Worm (Caenorhabditis elegans) whole organism, L4 larva: Measurements from ENCODE around the gene T28D6.4.

Source experiments
- D1046.2 ChIP-seq: fragments of 200-800 bp; sonication (Bioruptor generic); IDR thresholded peaks from 2 replicates; pipeline ENCODE4 v1.3.6; 2022; ENCODE audit warnings: missing genetic modification characterization, missing compliant biosample characterization
- F37D6.2 ChIP-seq: sonication (generic microtip); optimal IDR thresholded peaks from 2 replicates; lab custom pipeline; 2016; ENCODE audit warnings: mild to moderate bottlenecking, missing genetic modification characterization, missing compliant biosample characterization
- F44E2.7 ChIP-seq: fragments of 200-800 bp; sonication (Bioruptor generic); IDR thresholded peaks from 2 replicates; pipeline ENCODE4 v2.1.2; 2022; ENCODE audit warnings: missing genetic modification characterization, missing compliant biosample characterization
- F49E8.2 ChIP-seq: sonication (generic microtip); optimal IDR thresholded peaks from 2 replicates; lab custom pipeline; 2016; ENCODE audit warnings: missing compliant biosample characterization, mild to moderate bottlenecking, missing genetic modification characterization, borderline replicate concordance
- Y105C5A.15 ChIP-seq: fragments of 200-800 bp; sonication (Bioruptor generic); IDR thresholded peaks from 2 replicates; pipeline ENCODE4 v1.3.6; 2022; ENCODE audit warnings: missing genetic modification characterization, missing compliant biosample characterization
- Y48G9A.11 ChIP-seq: fragments of 200-800 bp; sonication (Bioruptor generic); IDR thresholded peaks from 2 replicates; pipeline ENCODE4 v1.3.6; 2022; ENCODE audit warnings: missing genetic modification reagents, missing genetic modification characterization, missing compliant biosample characterization
- Y5F2A.4 ChIP-seq: fragments of 200-800 bp; sonication (Bioruptor generic); optimal IDR thresholded peaks from 2 replicates; lab custom pipeline; 2018; ENCODE audit warnings: mild to moderate bottlenecking, missing genetic modification characterization, missing compliant biosample characterization
- ZK546.5 ChIP-seq, 2 experiments: sonication (generic microtip); optimal IDR thresholded peaks; 2 replicates each; lab custom pipeline; 2017; ENCODE audit warnings: missing biosample characterization in 2 of 2, missing genetic modification characterization in 2 of 2
- aha-1 ChIP-seq: fragments of 150-350 bp; peaks from one replicate; lab custom pipeline; 2014; ENCODE audit warnings: missing biosample characterization, missing genetic modification characterization
- attf-4 ChIP-seq: sonication (generic microtip); optimal IDR thresholded peaks from 3 replicates; lab custom pipeline; 2017; ENCODE audit warnings: missing biosample characterization, missing genetic modification characterization
- ceh-20 ChIP-seq: fragments of 200-800 bp; sonication (Bioruptor generic); IDR thresholded peaks from 2 replicates; pipeline ENCODE4 v1.3.6; 2022; ENCODE audit warnings: missing genetic modification reagents, missing genetic modification characterization, missing compliant biosample characterization
- ceh-28 ChIP-seq: fragments of 150-350 bp; optimal IDR thresholded peaks from 2 replicates; lab custom pipeline; 2014; ENCODE audit warnings: missing biosample characterization, missing genetic modification reagents, missing genetic modification characterization
- ces-1 ChIP-seq: fragments of 150-350 bp; sonication (generic microtip); optimal IDR thresholded peaks from 4 replicates; lab custom pipeline; 2014; ENCODE audit warnings: missing biosample characterization, missing genetic modification reagents, missing genetic modification characterization
- daf-12 ChIP-seq: fragments of 150-350 bp; optimal IDR thresholded peaks from 2 replicates; lab custom pipeline; 2014; ENCODE audit warnings: missing biosample characterization, missing genetic modification reagents, missing genetic modification characterization
- daf-16 ChIP-seq, 3 experiments: sonication (generic microtip); optimal IDR thresholded peaks; 2 replicates each; lab custom pipeline; 2016 to 2017; ENCODE audit warnings: missing genetic modification characterization in 3 of 3, missing genetic modification reagents in 3 of 3, mild to moderate bottlenecking in 2 of 3, missing compliant biosample characterization in 2 of 3, missing biosample characterization in 1 of 3, moderate library complexity in 1 of 3
- daf-19 ChIP-seq: fragments of 200-800 bp; sonication (Bioruptor generic); conservative IDR thresholded peaks from 2 replicates; pipeline ENCODE4 v1.3.6; 2022; ENCODE audit warnings: missing genetic modification characterization, missing compliant biosample characterization
- dpl-1 ChIP-seq: fragments of 150-350 bp; optimal IDR thresholded peaks from 2 replicates; lab custom pipeline; 2014; ENCODE audit warnings: missing biosample characterization, missing genetic modification reagents, missing genetic modification characterization
- hmg-1.1 ChIP-seq: fragments of 200-800 bp; sonication (Bioruptor generic); IDR thresholded peaks from 2 replicates; pipeline ENCODE4 v1.3.6; 2022; ENCODE audit warnings: missing genetic modification reagents, missing genetic modification characterization, missing compliant biosample characterization
- jun-1 ChIP-seq: fragments of 150-350 bp; optimal IDR thresholded peaks from 2 replicates; lab custom pipeline; 2014; ENCODE audit warnings: missing biosample characterization, missing genetic modification reagents, missing genetic modification characterization
- lin-13 ChIP-seq: fragments of 150-350 bp; optimal IDR thresholded peaks from 2 replicates; lab custom pipeline; 2014; ENCODE audit warnings: missing biosample characterization, missing genetic modification reagents, missing genetic modification characterization
- lin-38 ChIP-seq: fragments of 200-800 bp; sonication (Bioruptor generic); IDR thresholded peaks from 2 replicates; pipeline ENCODE4 v1.3.6; 2022; ENCODE audit warnings: missing genetic modification reagents, missing genetic modification characterization, missing compliant biosample characterization
- lin-39 ChIP-seq: fragments of 150-350 bp; optimal IDR thresholded peaks from 2 replicates; lab custom pipeline; 2014; ENCODE audit warnings: missing biosample characterization, missing genetic modification reagents, missing genetic modification characterization
- lsy-2 ChIP-seq, 2 experiments: fragments of 150-350 bp in 1 of 2; sonication (generic microtip) in 1 of 2; optimal IDR thresholded peaks; 2 replicates each; lab custom pipeline; 2014 to 2017; ENCODE audit warnings: missing biosample characterization in 2 of 2, missing genetic modification characterization in 2 of 2
- mdl-1 ChIP-seq, 2 experiments: fragments of 150-350 bp in 1 of 2; sonication (generic microtip) in 1 of 2; optimal IDR thresholded peaks; 2 replicates each; lab custom pipeline; 2014 to 2017; ENCODE audit warnings: missing biosample characterization in 2 of 2, missing genetic modification characterization in 2 of 2
- mes-2 ChIP-seq: sonication (generic microtip); optimal IDR thresholded peaks from 2 replicates; lab custom pipeline; 2016; ENCODE audit warnings: missing genotype, mild to moderate bottlenecking, missing genetic modification characterization, missing compliant biosample characterization; ENCODE audit not compliant: poor library complexity, severe bottlenecking
- nhr-10 ChIP-seq: fragments of 150-350 bp; optimal IDR thresholded peaks from 2 replicates; lab custom pipeline; 2014; ENCODE audit warnings: missing biosample characterization, missing genetic modification characterization
- nhr-11 ChIP-seq: fragments of 150-350 bp; optimal IDR thresholded peaks from 2 replicates; lab custom pipeline; 2014; ENCODE audit warnings: missing biosample characterization, missing genetic modification characterization
- nhr-28 ChIP-seq: fragments of 150-350 bp; optimal IDR thresholded peaks from 2 replicates; lab custom pipeline; 2014; ENCODE audit warnings: missing biosample characterization, missing genetic modification characterization
- nhr-41 ChIP-seq: fragments of 200-800 bp; sonication (Bioruptor generic); IDR thresholded peaks from 2 replicates; pipeline ENCODE4 v1.3.6; 2022; ENCODE audit warnings: missing genetic modification reagents, missing genetic modification characterization, missing compliant biosample characterization
- nhr-42 ChIP-seq: fragments of 200-800 bp; sonication (Bioruptor generic); IDR thresholded peaks from 2 replicates; pipeline ENCODE4 v1.3.6; 2022; ENCODE audit warnings: missing genetic modification characterization, missing compliant biosample characterization
- nhr-6 ChIP-seq: fragments of 150-350 bp; optimal IDR thresholded peaks from 2 replicates; lab custom pipeline; 2014; ENCODE audit warnings: missing biosample characterization, missing genetic modification characterization
- nhr-77 ChIP-seq: fragments of 150-350 bp; optimal IDR thresholded peaks from 2 replicates; lab custom pipeline; 2014; ENCODE audit warnings: missing biosample characterization, missing genetic modification characterization
- pha-4 ChIP-seq, 2 experiments: fragments of 150-350 bp in 1 of 2; fragments of 200-800 bp in 1 of 2; sonication (Bioruptor generic) in 1 of 2; IDR thresholded peaks in 1 of 2; optimal IDR thresholded peaks in 1 of 2; 2 replicates each; pipeline versions ENCODE4 v1.3.6 to Lab custom; 2014 to 2022; ENCODE audit warnings: missing genetic modification characterization in 2 of 2, missing genetic modification reagents in 2 of 2, missing biosample characterization in 1 of 2, missing compliant biosample characterization in 1 of 2
- php-3 ChIP-seq: fragments of 200-800 bp; sonication (Bioruptor generic); IDR thresholded peaks from 2 replicates; pipeline ENCODE4 v1.3.6; 2022; ENCODE audit warnings: missing genetic modification reagents, missing genetic modification characterization, missing compliant biosample characterization
- pqm-1 ChIP-seq: sonication (generic microtip); optimal IDR thresholded peaks from 2 replicates; lab custom pipeline; 2017; ENCODE audit warnings: missing biosample characterization, missing genetic modification characterization
- skn-1 ChIP-seq: fragments of 150-350 bp; optimal IDR thresholded peaks from 2 replicates; lab custom pipeline; 2014; ENCODE audit warnings: missing biosample characterization, missing genetic modification characterization
- snpc-4 ChIP-seq: fragments of 150-350 bp; optimal IDR thresholded peaks from 2 replicates; lab custom pipeline; 2014; ENCODE audit warnings: missing biosample characterization, missing genetic modification characterization
- spr-1 ChIP-seq: sonication (generic microtip); optimal IDR thresholded peaks from 2 replicates; lab custom pipeline; 2016; ENCODE audit warnings: mild to moderate bottlenecking, missing genetic modification characterization, missing compliant biosample characterization
- tra-1 ChIP-seq: fragments of 200-800 bp; sonication (Bioruptor generic); IDR thresholded peaks from 2 replicates; pipeline ENCODE4 v1.3.6; 2022; ENCODE audit warnings: missing genetic modification reagents, missing genetic modification characterization, missing compliant biosample characterization
- unc-62 ChIP-seq, 3 experiments: fragments of 150-350 bp in 1 of 3; sonication (generic microtip); optimal IDR thresholded peaks in 2 of 3; peaks in 1 of 3; 1 replicate in 1 of 3; 2 replicates in 2 of 3; lab custom pipeline; 2014 to 2017; ENCODE audit warnings: missing biosample characterization in 3 of 3, missing genetic modification characterization in 3 of 3, missing genetic modification reagents in 3 of 3, missing genotype in 1 of 3
- zag-1 ChIP-seq: fragments of 150-350 bp; optimal IDR thresholded peaks from 2 replicates; lab custom pipeline; 2014; ENCODE audit warnings: missing biosample characterization, missing genetic modification characterization
- zfp-2 ChIP-seq: sonication (generic microtip); optimal IDR thresholded peaks from 2 replicates; lab custom pipeline; 2016; ENCODE audit warnings: mild to moderate bottlenecking, missing genetic modification characterization, missing compliant biosample characterization
- zip-11 ChIP-seq: fragments of 200-800 bp; sonication (Bioruptor generic); IDR thresholded peaks from 2 replicates; pipeline ENCODE4 v1.3.6; 2022; ENCODE audit warnings: missing genetic modification characterization, missing compliant biosample characterization

Gene T28D6.4

ce11 chrIII:11344125-11344524, 16.1 kb upstream of the T28D6.4 start:
- no peak for TF ChIP-seq zag-1 (tag; lab: Kevin White, UChicago)
- no peak for TF ChIP-seq Y48G9A.11 (GFP tag; lab: Robert Waterston, UW)
- peak; percentile 31 for TF ChIP-seq F49E8.2 (tag; lab: Kevin White, UChicago)
- TF ChIP-seq lin-38 (GFP tag; lab: Robert Waterston, UW): peak; percentile 30; the same call in 1 of the 2 replicates
- no peak for TF ChIP-seq tra-1
- TF ChIP-seq ceh-28: peak; percentile 96
- TF ChIP-seq lsy-2 (tag; optimal IDR thresholded peaks at IDR 0.05; lab: Kevin White, UChicago): peak in 1 of 2 experiments; percentile 55
- TF ChIP-seq Y105C5A.15 (GFP tag; lab: Robert Waterston, UW): no peak
- no peak for TF ChIP-seq aha-1 (tag; lab: Kevin White, UChicago)
- no peak for TF ChIP-seq daf-16 (GFP tag; optimal IDR thresholded peaks at IDR 0.05; lab: Kevin White, UChicago)
- TF ChIP-seq daf-16 (tag; optimal IDR thresholded peaks at IDR 0.05; lab: Kevin White, UChicago): no peak
- no peak for TF ChIP-seq attf-4 (tag; lab: Kevin White, UChicago)
- no peak for TF ChIP-seq nhr-10 (tag; lab: Kevin White, UChicago)
- no peak for TF ChIP-seq dpl-1 (GFP tag; lab: Kevin White, UChicago)
- TF ChIP-seq nhr-42 (GFP tag; lab: Robert Waterston, UW): no peak

ce11 chrIII:11346383-11346782, 13.9 kb upstream of the T28D6.4 start, which contains the start of gene T28D6.7:
Gene T28D6.7, minus strand, starts transcription at chrIII:11346483.
- TF ChIP-seq nhr-42 (GFP tag; lab: Robert Waterston, UW) (no peak), nhr-11 (tag; lab: Kevin White, UChicago) (no peak), pha-4 (GFP tag; IDR thresholded peaks at IDR 0.05; lab: Robert Waterston, UW) (no peak), pha-4 (tag; optimal IDR thresholded peaks at IDR 0.05; lab: Kevin White, UChicago) (no peak), D1046.2 (GFP tag; lab: Robert Waterston, UW) (0 out of 2 replicates have a peak, but pooled peaks have one; percentile 43), ceh-20 (GFP tag; lab: Robert Waterston, UW) (no peak), tra-1 (0 out of 2 replicates have a peak, but pooled peaks have one; percentile 8), hmg-1.1 (no peak), jun-1 (tag; lab: Kevin White, UChicago) (no peak), lin-39 (tag; lab: Kevin White, UChicago) (no peak)

ce11 chrIII:11350107-11350826, 10.0 kb upstream of the T28D6.4 start:
- no peak for TF ChIP-seq zip-11
- no peak for TF ChIP-seq daf-19 (GFP tag; lab: Robert Waterston, UW)
- TF ChIP-seq unc-62 (GFP tag; optimal IDR thresholded peaks at IDR 0.05 in 1 of 2; lab: Kevin White, UChicago): peak in 1 of 2 experiments; percentile 29
- TF ChIP-seq unc-62 (tag; optimal IDR thresholded peaks at IDR 0.05; lab: Kevin White, UChicago): no peak
- TF ChIP-seq snpc-4 (tag; lab: Kevin White, UChicago): no peak
- TF ChIP-seq mes-2 (tag; lab: Kevin White, UChicago): no peak
- peak; percentile 70 for TF ChIP-seq pqm-1 (tag; lab: Kevin White, UChicago)
- TF ChIP-seq nhr-28 (tag; lab: Kevin White, UChicago): peak; percentile 25
- no peak for TF ChIP-seq F49E8.2 (tag; lab: Kevin White, UChicago)

- TF ChIP-seq unc-62 (GFP tag; optimal IDR thresholded peaks at IDR 0.05 in 1 of 2; lab: Kevin White, UChicago): no peak
- TF ChIP-seq unc-62 (tag; optimal IDR thresholded peaks at IDR 0.05; lab: Kevin White, UChicago): no peak
- TF ChIP-seq nhr-6 (tag; lab: Kevin White, UChicago): no peak
- no peak for TF ChIP-seq nhr-10 (tag; lab: Kevin White, UChicago)
- no peak for TF ChIP-seq nhr-41 (GFP tag; lab: Robert Waterston, UW)
- TF ChIP-seq php-3 (GFP tag; lab: Robert Waterston, UW): no peak
- TF ChIP-seq zfp-2 (tag; lab: Kevin White, UChicago): no peak
- TF ChIP-seq nhr-42 (GFP tag; lab: Robert Waterston, UW): no peak
- TF ChIP-seq mes-2 (tag; lab: Kevin White, UChicago): peak; percentile 76
- no peak for TF ChIP-seq skn-1 (tag; lab: Kevin White, UChicago)
- TF ChIP-seq ZK546.5 (tag; optimal IDR thresholded peaks at IDR 0.05; lab: Kevin White, UChicago): no peak
- no peak for TF ChIP-seq daf-12 (tag; lab: Kevin White, UChicago)
- no peak for TF ChIP-seq ceh-20 (GFP tag; lab: Robert Waterston, UW)
- TF ChIP-seq nhr-77 (tag; lab: Kevin White, UChicago): no peak
- TF ChIP-seq spr-1 (tag; lab: Kevin White, UChicago): no peak
- no peak for TF ChIP-seq ces-1
- TF ChIP-seq Y5F2A.4 (GFP tag; lab: Kevin White, UChicago): no peak
- no peak for TF ChIP-seq mdl-1 (tag; optimal IDR thresholded peaks at IDR 0.05; lab: Kevin White, UChicago)
- TF ChIP-seq F37D6.2 (tag; lab: Kevin White, UChicago): no peak
- peak; percentile 43 for TF ChIP-seq lin-13 (GFP tag; lab: Kevin White, UChicago)
- TF ChIP-seq ceh-28: no peak
- TF ChIP-seq F44E2.7 (GFP tag; lab: Robert Waterston, UW): no peak
Measured at ce11 chrIII:11352840-11353239, 7.4 kb upstream of the T28D6.4 start.
